Worm (Caenorhabditis elegans) whole organism, L2 larva: ENCODE results near the gene pqn-39.

ENCODE experiments used
- C34F6.9 ChIP-seq: fragments of 150-350 bp; optimal IDR thresholded peaks from 2 replicates; lab custom pipeline; 2014; ENCODE audit warnings: missing biosample characterization, missing genetic modification characterization
- F13H6.1 ChIP-seq: sonication (generic microtip); optimal IDR thresholded peaks from 2 replicates; lab custom pipeline; 2016; ENCODE audit warnings: missing genetic modification characterization, missing compliant biosample characterization
- R02D3.7 ChIP-seq: fragments of 150-350 bp; optimal IDR thresholded peaks from 2 replicates; lab custom pipeline; 2014; ENCODE audit warnings: missing biosample characterization, missing genetic modification characterization
- Y55F3AM.14 ChIP-seq: fragments of 200-800 bp; sonication (Bioruptor generic); optimal IDR thresholded peaks from 2 replicates; lab custom pipeline; 2018; ENCODE audit warnings: mild to moderate bottlenecking, missing genetic modification characterization, missing compliant biosample characterization
- ZK546.5 ChIP-seq: sonication (generic microtip); optimal IDR thresholded peaks from 2 replicates; lab custom pipeline; 2017; ENCODE audit warnings: missing biosample characterization, missing genetic modification characterization
- alr-1 ChIP-seq: fragments of 150-350 bp; optimal IDR thresholded peaks from 2 replicates; lab custom pipeline; 2014; ENCODE audit warnings: missing biosample characterization, missing genetic modification characterization
- aly-2 ChIP-seq: fragments of 150-350 bp; optimal IDR thresholded peaks from 2 replicates; lab custom pipeline; 2014; ENCODE audit warnings: missing biosample characterization, missing genetic modification characterization
- ama-1 ChIP-seq: fragments of 150-350 bp; optimal IDR thresholded peaks from 2 replicates; lab custom pipeline; 2018; ENCODE audit warnings: inconsistent platforms
- ceh-16 ChIP-seq: fragments of 150-350 bp; optimal IDR thresholded peaks from 2 replicates; lab custom pipeline; 2014; ENCODE audit warnings: missing biosample characterization, missing genetic modification characterization
- ceh-82 ChIP-seq: fragments of 150-350 bp; optimal IDR thresholded peaks from 2 replicates; lab custom pipeline; 2014; ENCODE audit warnings: missing biosample characterization, missing genetic modification characterization
- crh-2 ChIP-seq: sonication (generic microtip); optimal IDR thresholded peaks from 2 replicates; lab custom pipeline; 2017; ENCODE audit warnings: missing biosample characterization, missing genetic modification characterization
- dmd-4 ChIP-seq: sonication (generic microtip); optimal IDR thresholded peaks from 2 replicates; lab custom pipeline; 2017; ENCODE audit warnings: missing biosample characterization, missing genetic modification characterization
- egl-27 ChIP-seq: sonication (generic microtip); optimal IDR thresholded peaks from 3 replicates; lab custom pipeline; 2017; ENCODE audit warnings: missing biosample characterization, missing genetic modification reagents, missing genetic modification characterization
- elt-1 ChIP-seq: fragments of 150-350 bp; optimal IDR thresholded peaks from 2 replicates; lab custom pipeline; 2014; ENCODE audit warnings: missing biosample characterization, missing genetic modification characterization
- elt-3 ChIP-seq: sonication (generic microtip); optimal IDR thresholded peaks from 2 replicates; lab custom pipeline; 2017; ENCODE audit warnings: missing biosample characterization, missing genetic modification characterization
- fos-1 ChIP-seq: fragments of 150-350 bp; optimal IDR thresholded peaks from 2 replicates; lab custom pipeline; 2014; ENCODE audit warnings: missing biosample characterization, missing genetic modification characterization
- gmeb-1 ChIP-seq: fragments of 150-350 bp; optimal IDR thresholded peaks from 2 replicates; lab custom pipeline; 2014; ENCODE audit warnings: missing biosample characterization, missing genetic modification characterization
- lin-11 ChIP-seq: fragments of 150-350 bp; sonication (generic microtip); optimal IDR thresholded peaks from 2 replicates; lab custom pipeline; 2014; ENCODE audit warnings: missing biosample characterization, missing genetic modification characterization, inconsistent platforms, mixed read lengths
- lin-13 ChIP-seq: fragments of 150-350 bp; optimal IDR thresholded peaks from 2 replicates; lab custom pipeline; 2014; ENCODE audit warnings: missing biosample characterization, missing genetic modification reagents, missing genetic modification characterization
- lin-39 ChIP-seq: fragments of 150-350 bp; optimal IDR thresholded peaks from 2 replicates; lab custom pipeline; 2014; ENCODE audit warnings: missing biosample characterization, missing genetic modification reagents, missing genetic modification characterization
- lsy-2 ChIP-seq, 2 experiments: fragments of 150-350 bp in 1 of 2; sonication (generic microtip) in 1 of 2; optimal IDR thresholded peaks; 2 replicates each; lab custom pipeline; 2014 to 2017; ENCODE audit warnings: missing biosample characterization in 2 of 2, missing genetic modification characterization in 2 of 2
- mab-5 ChIP-seq: fragments of 150-350 bp; optimal IDR thresholded peaks from 2 replicates; lab custom pipeline; 2014; ENCODE audit warnings: missing biosample characterization, missing genetic modification characterization
- mdl-1 ChIP-seq, 2 experiments: fragments of 150-350 bp in 1 of 2; sonication (generic microtip) in 1 of 2; optimal IDR thresholded peaks; 2 replicates each; lab custom pipeline; 2017; ENCODE audit warnings: missing biosample characterization in 2 of 2, missing genetic modification characterization in 2 of 2
- nhr-10 ChIP-seq: sonication (generic microtip); optimal IDR thresholded peaks from 2 replicates; lab custom pipeline; 2017; ENCODE audit warnings: missing biosample characterization, missing genetic modification characterization
- nhr-11 ChIP-seq: fragments of 150-350 bp; optimal IDR thresholded peaks from 2 replicates; lab custom pipeline; 2014; ENCODE audit warnings: missing biosample characterization, missing genetic modification characterization
- nhr-12 ChIP-seq: fragments of 150-350 bp; optimal IDR thresholded peaks from 2 replicates; lab custom pipeline; 2014; ENCODE audit warnings: missing biosample characterization, missing genetic modification characterization
- nhr-129 ChIP-seq: fragments of 150-350 bp; optimal IDR thresholded peaks from 2 replicates; lab custom pipeline; 2014; ENCODE audit warnings: missing biosample characterization, missing genetic modification characterization
- nhr-21 ChIP-seq: fragments of 150-350 bp; optimal IDR thresholded peaks from 2 replicates; lab custom pipeline; 2014; ENCODE audit warnings: missing biosample characterization, missing genetic modification characterization
- nhr-23 ChIP-seq: fragments of 150-350 bp; optimal IDR thresholded peaks from 2 replicates; lab custom pipeline; 2014; ENCODE audit warnings: missing biosample characterization, missing genetic modification reagents, missing genetic modification characterization
- nhr-237 ChIP-seq: fragments of 150-350 bp; optimal IDR thresholded peaks from 2 replicates; lab custom pipeline; 2014; ENCODE audit warnings: missing biosample characterization, missing genetic modification characterization
- nhr-77 ChIP-seq: fragments of 150-350 bp; optimal IDR thresholded peaks from 2 replicates; lab custom pipeline; 2014; ENCODE audit warnings: missing biosample characterization, missing genetic modification characterization
- peb-1 ChIP-seq: fragments of 150-350 bp; optimal IDR thresholded peaks from 2 replicates; lab custom pipeline; 2014; ENCODE audit warnings: missing biosample characterization, missing genetic modification characterization
- sem-4 ChIP-seq: fragments of 150-350 bp; optimal IDR thresholded peaks from 2 replicates; lab custom pipeline; 2014; ENCODE audit warnings: missing biosample characterization, missing genetic modification reagents, missing genetic modification characterization
- skn-1 ChIP-seq: sonication (generic microtip); optimal IDR thresholded peaks from 2 replicates; lab custom pipeline; 2017; ENCODE audit warnings: missing biosample characterization, missing genetic modification characterization
- sma-3 ChIP-seq: sonication (generic microtip); optimal IDR thresholded peaks from 2 replicates; lab custom pipeline; 2016; ENCODE audit warnings: missing genetic modification reagents, missing genetic modification characterization, missing compliant biosample characterization
- sma-9 ChIP-seq, 2 experiments: fragments of 150-350 bp in 1 of 2; sonication (generic microtip) in 1 of 2; optimal IDR thresholded peaks; 2 replicates each; lab custom pipeline; 2014 to 2016; ENCODE audit warnings: missing genetic modification characterization in 2 of 2, mild to moderate bottlenecking in 1 of 2, missing biosample characterization in 1 of 2, missing compliant biosample characterization in 1 of 2, missing genetic modification reagents in 1 of 2, moderate library complexity in 1 of 2
- unc-39 ChIP-seq: fragments of 150-350 bp; optimal IDR thresholded peaks from 2 replicates; lab custom pipeline; 2014; ENCODE audit warnings: missing biosample characterization, missing genetic modification characterization
- unc-55 ChIP-seq: fragments of 150-350 bp; sonication (generic microtip); optimal IDR thresholded peaks from 3 replicates; lab custom pipeline; 2014; ENCODE audit warnings: missing biosample characterization, missing genetic modification reagents, missing genetic modification characterization
- unc-62 ChIP-seq: fragments of 150-350 bp; optimal IDR thresholded peaks from 2 replicates; lab custom pipeline; 2014; ENCODE audit warnings: missing biosample characterization, missing genetic modification reagents, missing genetic modification characterization
- ztf-1 ChIP-seq: fragments of 200-800 bp; sonication (Bioruptor generic); conservative IDR thresholded peaks from 2 replicates; pipeline ENCODE4 v1.3.6; 2022; ENCODE audit warnings: missing genetic modification characterization, missing compliant biosample characterization
- ztf-11 ChIP-seq: sonication (generic microtip); optimal IDR thresholded peaks from 2 replicates; lab custom pipeline; 2017; ENCODE audit warnings: missing biosample characterization, missing genetic modification characterization
- ztf-4 ChIP-seq: fragments of 150-350 bp; optimal IDR thresholded peaks from 2 replicates; lab custom pipeline; 2014; ENCODE audit warnings: missing biosample characterization, missing genetic modification characterization

The pqn-39 gene

DNA sequence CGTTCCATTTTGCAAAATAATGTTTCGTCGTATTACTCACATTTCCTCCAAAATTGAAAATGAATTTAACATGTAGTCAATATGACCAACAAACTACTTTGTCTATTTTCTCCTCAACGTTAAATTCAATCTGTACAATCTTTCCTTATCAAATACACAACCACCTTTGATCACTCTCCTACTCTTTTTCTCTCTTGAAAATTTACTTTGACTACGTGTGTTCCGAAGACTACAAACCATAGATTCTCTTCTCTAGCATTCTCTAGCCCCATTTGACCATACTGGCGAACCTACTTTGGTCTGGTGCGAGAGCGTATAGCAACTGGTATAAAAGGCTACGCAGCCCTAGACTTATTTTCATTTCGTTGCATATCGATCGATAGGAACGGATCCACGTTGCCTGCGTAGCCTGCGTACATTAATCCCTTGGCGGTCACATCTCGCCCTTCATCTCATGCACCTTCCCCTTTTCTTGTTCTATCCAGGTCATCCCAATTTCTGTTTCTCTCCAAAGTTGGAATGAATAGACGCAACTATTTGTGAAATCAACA is 31.8 kb upstream of the pqn-39 start (continued):
- TF ChIP-seq mab-5 (tag; lab: Kevin White, UChicago) (no peak), dmd-4 (tag; lab: Kevin White, UChicago) (no peak), nhr-11 (tag; lab: Kevin White, UChicago) (no peak), aly-2 (tag; lab: Kevin White, UChicago) (no peak), unc-55 (no peak)
- TF ChIP-seq, all 48 proteins: peak for 6

DNA sequence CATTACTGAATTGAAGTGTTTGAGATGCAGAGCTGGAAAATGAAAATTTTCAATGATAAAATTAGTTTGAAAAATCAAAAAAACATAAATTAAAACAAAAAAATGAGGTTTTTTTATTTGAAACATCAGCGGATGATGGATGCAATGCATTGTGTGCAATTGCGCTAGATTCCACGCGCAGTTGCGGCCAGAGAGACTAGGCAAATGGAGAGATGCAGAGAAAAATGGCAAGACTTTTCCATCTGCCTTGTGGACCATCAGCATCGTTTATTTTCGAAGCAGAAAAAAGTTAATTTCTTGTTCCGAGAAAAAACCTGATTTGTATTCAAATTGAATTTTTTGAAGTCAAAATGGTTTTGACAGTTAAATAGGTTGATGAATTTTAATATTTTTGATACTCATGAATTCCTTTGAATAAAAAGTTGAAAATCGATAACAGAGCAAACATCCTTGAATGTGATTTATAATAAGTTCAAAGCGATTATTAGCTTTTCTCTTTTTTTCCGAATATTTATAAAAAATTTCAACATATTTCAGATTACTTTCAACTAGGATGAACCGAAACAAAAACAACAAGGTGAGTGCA is 27.4 kb upstream of the pqn-39 start, which contains the start of the genes C31E10.5 and C31E10.6:
TSS of gene C31E10.5 (minus strand) at position 32 of the 586 bp plus-strand sequence.
TSS of gene C31E10.6 (plus strand) at position 536 of the 586 bp plus-strand sequence.
- peak; percentile 60 for TF ChIP-seq F13H6.1
- TF ChIP-seq unc-55 = peak; percentile 71
- TF ChIP-seq ceh-82 = no peak
- no peak for TF ChIP-seq elt-3 (tag; lab: Kevin White, UChicago)
- no peak for TF ChIP-seq aly-2 (tag; lab: Kevin White, UChicago)
- TF ChIP-seq nhr-237 (tag; lab: Kevin White, UChicago) = no peak
- peak; percentile 26 for TF ChIP-seq sem-4 (tag; lab: Kevin White, UChicago)
- peak; percentile 19 for TF ChIP-seq sma-3 (GFP tag; lab: Kevin White, UChicago)
- no peak for TF ChIP-seq unc-39 (tag; lab: Kevin White, UChicago)
- TF ChIP-seq C34F6.9 (tag; lab: Kevin White, UChicago) = peak; percentile 66
- TF ChIP-seq skn-1 (tag; lab: Kevin White, UChicago) = no peak
- TF ChIP-seq nhr-21 (tag; lab: Kevin White, UChicago) = peak; percentile 14
- peak in 1 of 2 experiments; percentile 32 for TF ChIP-seq lsy-2 (tag; optimal IDR thresholded peaks at IDR 0.05; lab: Kevin White, UChicago)
- TF ChIP-seq nhr-23 (tag; lab: Kevin White, UChicago) = no peak
- TF ChIP-seq lin-13 (GFP tag; lab: Kevin White, UChicago) = peak; percentile 49
- TF ChIP-seq nhr-11 (tag; lab: Kevin White, UChicago) = no peak
- peak; percentile 34 for TF ChIP-seq fos-1 (tag; lab: Kevin White, UChicago)
- TF ChIP-seq unc-62 (GFP tag; lab: Kevin White, UChicago) = no peak
- TF ChIP-seq mdl-1 (tag; optimal IDR thresholded peaks at IDR 0.05; lab: Kevin White, UChicago) = peak in 1 of 2 experiments; percentile 7
- TF ChIP-seq lin-11 (tag; lab: Kevin White, UChicago) = no peak
- TF ChIP-seq gmeb-1 (tag; lab: Kevin White, UChicago) = peak; percentile 46
- peak; percentile 61 for TF ChIP-seq nhr-129
- TF ChIP-seq crh-2 = peak; percentile 45
- TF ChIP-seq Y55F3AM.14 = no peak
- no peak for TF ChIP-seq dmd-4 (tag; lab: Kevin White, UChicago)

DNA sequence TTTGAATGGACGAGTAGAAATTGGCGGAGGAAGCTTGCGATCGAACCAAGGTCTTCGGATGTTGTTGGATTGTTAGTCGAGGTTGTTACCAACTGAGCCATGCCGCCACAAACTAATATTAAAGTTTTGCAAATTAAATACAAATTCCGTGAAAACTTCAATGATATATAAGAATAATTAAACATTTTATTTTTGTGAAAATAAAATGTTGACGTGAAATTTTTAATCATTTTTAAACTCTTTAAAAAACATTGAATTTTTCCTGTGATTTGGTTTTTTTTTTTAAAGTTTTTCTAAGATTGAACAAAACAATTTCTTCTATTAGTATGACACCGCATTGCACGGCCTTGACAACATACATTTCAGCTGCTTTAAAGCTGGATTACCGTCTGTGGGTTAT is 22.2 kb upstream of the pqn-39 start, which contains the start of gene C31E10.11:
TSS of gene C31E10.11 (minus strand) at position 101 of the 400 bp plus-strand sequence.
- TF ChIP-seq alr-1 (tag; lab: Kevin White, UChicago) (no peak), nhr-21 (tag; lab: Kevin White, UChicago) (no peak), ceh-16 (tag; lab: Kevin White, UChicago) (no peak), nhr-10 (tag; lab: Kevin White, UChicago) (no peak), elt-1 (no peak), ztf-11 (tag; lab: Kevin White, UChicago) (no peak), ceh-82 (no peak), mab-5 (tag; lab: Kevin White, UChicago) (no peak), ztf-4 (tag; lab: Kevin White, UChicago) (no peak), egl-27 (tag; lab: Kevin White, UChicago) (no peak), C34F6.9 (tag; lab: Kevin White, UChicago) (no peak), unc-62 (GFP tag; lab: Kevin White, UChicago) (no peak), sem-4 (tag; lab: Kevin White, UChicago) (no peak)

DNA sequence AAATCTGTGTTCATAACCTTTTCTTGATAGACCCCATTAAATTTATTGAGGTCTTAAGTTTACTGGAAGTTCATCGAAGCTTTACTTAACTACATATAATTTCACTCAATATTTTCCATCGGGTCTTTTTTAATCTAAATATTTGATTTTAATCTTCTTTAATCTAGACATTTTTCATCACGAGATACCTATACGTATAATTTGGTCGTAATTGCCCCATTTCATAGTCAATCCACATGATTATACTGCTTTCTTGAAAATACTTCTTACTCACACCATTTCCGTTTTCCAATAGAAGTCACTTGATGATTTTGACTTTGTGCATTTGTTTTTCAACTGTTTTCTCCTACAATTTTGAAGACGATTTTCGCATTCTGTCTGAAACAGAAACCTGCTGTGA is 17.8 kb upstream of the pqn-39 start, which contains the start of gene irld-24:
TSS of gene irld-24 (plus strand) at position 301 of the 400 bp plus-strand sequence.
- TF ChIP-seq ZK546.5 (tag; lab: Kevin White, UChicago) (no peak), R02D3.7 (tag; lab: Kevin White, UChicago) (no peak), sma-9 (GFP tag; optimal IDR thresholded peaks at IDR 0.05; lab: Kevin White, UChicago) (no peak), sma-9 (tag; optimal IDR thresholded peaks at IDR 0.05; lab: Kevin White, UChicago) (no peak), nhr-12 (no peak), nhr-77 (tag; lab: Kevin White, UChicago) (no peak), lin-39 (tag; lab: Kevin White, UChicago) (no peak), elt-3 (tag; lab: Kevin White, UChicago) (no peak), ztf-11 (tag; lab: Kevin White, UChicago) (no peak), dmd-4 (tag; lab: Kevin White, UChicago) (no peak), egl-27 (tag; lab: Kevin White, UChicago) (no peak), C34F6.9 (tag; lab: Kevin White, UChicago) (no peak), peb-1 (tag; lab: Kevin White, UChicago) (no peak), ceh-82 (no peak), sma-3 (GFP tag; lab: Kevin White, UChicago) (no peak), nhr-10 (tag; lab: Kevin White, UChicago) (no peak), ztf-4 (tag; lab: Kevin White, UChicago) (no peak), ama-1 (lab: Kevin White, UChicago) (no peak), ztf-1 (GFP tag; lab: Robert Waterston, UW) (no peak), Y55F3AM.14 (no peak)
